Worm (Caenorhabditis elegans) whole organism, L4/young adult: ENCODE measurements around the gene cccp-1.

Experiments
- W03F9.2 ChIP-seq: fragments of 150-350 bp; optimal IDR thresholded peaks from 2 replicates; lab custom pipeline; 2014; ENCODE audit warnings: missing biosample characterization, missing genetic modification characterization
- dao-5 ChIP-seq: sonication (generic microtip); optimal IDR thresholded peaks from 2 replicates; lab custom pipeline; 2016; ENCODE audit warnings: missing genotype, missing genetic modification characterization, moderate library complexity, missing compliant biosample characterization
- him-1 ChIP-seq: sonication (generic microtip); optimal IDR thresholded peaks from 2 replicates; lab custom pipeline; 2016; ENCODE audit warnings: missing genotype, missing genetic modification reagents, missing genetic modification characterization, missing compliant biosample characterization

cccp-1 gene

ce11 chrIII:12491984-12492383, 19.3 kb downstream of the cccp-1 start, which contains the start of gene Y49E10.25:
Gene Y49E10.25 (minus strand): TSS chrIII:12492084.
- TF ChIP-seq dao-5 (tag; lab: Kevin White, UChicago), result no peak
- TF ChIP-seq him-1, result no peak
- no peak for TF ChIP-seq W03F9.2 (tag; lab: Kevin White, UChicago)

- TF ChIP-seq him-1, result no peak
- TF ChIP-seq dao-5 (tag; lab: Kevin White, UChicago), result no peak
- TF ChIP-seq W03F9.2 (tag; lab: Kevin White, UChicago), result peak; percentile 9
These were observed 23.0 kb downstream of the cccp-1 start, which contains the start of the genes Y111B2A.1 and Y111B2A.2 for ce11 chrIII:12495594-12496096. Gene Y111B2A.1 (minus strand): TSS chrIII:12495644. Gene Y111B2A.2 (plus strand): TSS chrIII:12496086.

ce11 chrIII:12496449-12496848, 23.8 kb downstream of the cccp-1 start, which contains the start of gene herd-1:
Gene herd-1 (plus strand): TSS chrIII:12496538.
- no peak for TF ChIP-seq him-1

ce11 chrIII:12499245-12499644, 26.6 kb downstream of the cccp-1 start, which contains the start of gene sql-1:
Gene sql-1 (plus strand): TSS chrIII:12499557.
- TF ChIP-seq dao-5 (tag; lab: Kevin White, UChicago) (no peak), W03F9.2 (tag; lab: Kevin White, UChicago) (peak; percentile 9)

ce11 chrIII:12510505-12510904, 37.8 kb downstream of the cccp-1 start:
- TF ChIP-seq dao-5 (tag; lab: Kevin White, UChicago) (no peak), him-1 (no peak)

ce11 chrIII:12517674-12518073, 45.0 kb downstream of the cccp-1 start:
- no peak for TF ChIP-seq W03F9.2 (tag; lab: Kevin White, UChicago)
- no peak for TF ChIP-seq dao-5 (tag; lab: Kevin White, UChicago)
- no peak for TF ChIP-seq him-1

ce11 chrIII:12528029-12528428, 55.4 kb downstream of the cccp-1 start:
- no peak for TF ChIP-seq him-1
- no peak for TF ChIP-seq dao-5 (tag; lab: Kevin White, UChicago)

- TF ChIP-seq dao-5 (tag; lab: Kevin White, UChicago) (no peak), him-1 (no peak), W03F9.2 (tag; lab: Kevin White, UChicago) (no peak)
These were observed 61.2 kb downstream of the cccp-1 start for ce11 chrIII:12533900-12534299.
